Worm (Caenorhabditis elegans) whole organism, L4 larva: ENCODE measurements around the gene srsx-29.

Source experiments
- aha-1 ChIP-seq: fragments of 150-350 bp; peaks from one replicate; lab custom pipeline; 2014; ENCODE audit warnings: missing biosample characterization, missing genetic modification characterization
- ama-1 ChIP-seq: fragments of 150-350 bp; optimal IDR thresholded peaks from 2 replicates; lab custom pipeline; 2014; ENCODE audit warnings: inconsistent platforms, mixed read lengths
- fkh-10 ChIP-seq: fragments of 150-350 bp; optimal IDR thresholded peaks from 2 replicates; lab custom pipeline; 2014; ENCODE audit warnings: missing biosample characterization, missing genetic modification reagents, missing genetic modification characterization
- mep-1 ChIP-seq: fragments of 150-350 bp; sonication (generic microtip); optimal IDR thresholded peaks from 3 replicates; lab custom pipeline; 2014; ENCODE audit warnings: missing biosample characterization, missing genetic modification characterization
- mxl-2 ChIP-seq: fragments of 200-800 bp; sonication (Bioruptor generic); conservative IDR thresholded peaks from 2 replicates; pipeline ENCODE4 v1.3.6; 2022; ENCODE audit warnings: missing genetic modification reagents, missing genetic modification characterization, missing compliant biosample characterization
- nhr-25 ChIP-seq: sonication (generic microtip); optimal IDR thresholded peaks from 2 replicates; lab custom pipeline; 2017; ENCODE audit warnings: missing genetic modification characterization, mild to moderate bottlenecking, missing compliant biosample characterization, antibody characterized with exemption, moderate library complexity, borderline replicate concordance; ENCODE audit not compliant: insufficient read depth
- nhr-6 ChIP-seq: fragments of 150-350 bp; optimal IDR thresholded peaks from 2 replicates; lab custom pipeline; 2014; ENCODE audit warnings: missing biosample characterization, missing genetic modification characterization
- nhr-76 ChIP-seq: fragments of 150-350 bp; optimal IDR thresholded peaks from 2 replicates; lab custom pipeline; 2014; ENCODE audit warnings: missing biosample characterization, missing genetic modification characterization
- skn-1 ChIP-seq: fragments of 150-350 bp; optimal IDR thresholded peaks from 2 replicates; lab custom pipeline; 2014; ENCODE audit warnings: missing biosample characterization, missing genetic modification characterization
- spr-1 ChIP-seq: sonication (generic microtip); optimal IDR thresholded peaks from 2 replicates; lab custom pipeline; 2016; ENCODE audit warnings: mild to moderate bottlenecking, missing genetic modification characterization, missing compliant biosample characterization
- unc-39 ChIP-seq: sonication (generic microtip); optimal IDR thresholded peaks from 2 replicates; lab custom pipeline; 2017; ENCODE audit warnings: missing biosample characterization, missing genetic modification characterization
- zag-1 ChIP-seq: fragments of 150-350 bp; optimal IDR thresholded peaks from 2 replicates; lab custom pipeline; 2014; ENCODE audit warnings: missing biosample characterization, missing genetic modification characterization
- zfp-3 ChIP-seq: fragments of 200-800 bp; sonication (Bioruptor generic); conservative IDR thresholded peaks from 2 replicates; pipeline ENCODE4 v1.3.6; 2022; ENCODE audit warnings: missing genetic modification reagents, missing genetic modification characterization, missing compliant biosample characterization

- no peak for TF ChIP-seq ama-1 (lab: Kevin White, UChicago)
- no peak for TF ChIP-seq unc-39 (tag; lab: Kevin White, UChicago)
- TF ChIP-seq mxl-2 (GFP tag; lab: Robert Waterston, UW) = no peak
- TF ChIP-seq nhr-6 (tag; lab: Kevin White, UChicago) = no peak
- TF ChIP-seq fkh-10 (GFP tag; lab: Kevin White, UChicago) = no peak
- no peak for TF ChIP-seq zfp-3 (GFP tag; lab: Robert Waterston, UW)
- peak; percentile 44 for TF ChIP-seq aha-1 (tag; lab: Kevin White, UChicago)
- no peak for TF ChIP-seq zag-1 (tag; lab: Kevin White, UChicago)
- no peak for TF ChIP-seq spr-1
- no peak for TF ChIP-seq skn-1
- TF ChIP-seq nhr-76 (tag; lab: Kevin White, UChicago) = no peak
- TF ChIP-seq mep-1 (tag; lab: Kevin White, UChicago) = no peak
- TF ChIP-seq nhr-25 (tag; lab: Kevin White, UChicago) = no peak
Observed at ce11 chrV:10105412-10105811, 49.4 kb upstream of the srsx-29 start, which contains the start of gene C08B6.2.
